Worm (Caenorhabditis elegans): Measurements from ENCODE around the gene Y66D12A.21.

Gene Y66D12A.21

DNA sequence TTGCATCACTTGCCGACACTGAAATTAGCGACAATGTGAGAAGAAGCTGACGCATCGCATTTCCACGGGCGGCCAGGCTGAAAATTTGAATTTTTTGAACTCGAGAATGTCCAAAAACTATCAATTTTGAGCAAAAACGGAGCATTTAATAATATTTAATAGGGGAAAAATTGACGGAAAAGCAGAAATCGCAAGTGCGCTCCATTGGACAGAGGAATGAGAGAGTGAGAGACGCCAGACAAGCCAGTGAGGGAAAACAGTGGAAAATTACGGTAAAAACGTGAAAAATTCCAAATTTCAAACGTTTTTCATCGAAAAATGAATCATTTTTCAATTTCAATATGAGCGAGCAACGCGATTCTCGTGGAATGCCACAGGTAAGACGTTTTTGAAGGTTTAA is at the start of gene Y66D12A.21, which contains the start of gene spe-6:
Gene Y66D12A.21, minus strand, starts transcription at position 90 of the 400 bp plus-strand sequence.
Gene spe-6, plus strand, starts transcription at position 276 of the 400 bp plus-strand sequence.
- TF ChIP-seq W03F9.2 (tag; optimal IDR thresholded peaks at IDR 0.05) (no peak), dao-5 (tag; optimal IDR thresholded peaks at IDR 0.05) (no peak)

DNA sequence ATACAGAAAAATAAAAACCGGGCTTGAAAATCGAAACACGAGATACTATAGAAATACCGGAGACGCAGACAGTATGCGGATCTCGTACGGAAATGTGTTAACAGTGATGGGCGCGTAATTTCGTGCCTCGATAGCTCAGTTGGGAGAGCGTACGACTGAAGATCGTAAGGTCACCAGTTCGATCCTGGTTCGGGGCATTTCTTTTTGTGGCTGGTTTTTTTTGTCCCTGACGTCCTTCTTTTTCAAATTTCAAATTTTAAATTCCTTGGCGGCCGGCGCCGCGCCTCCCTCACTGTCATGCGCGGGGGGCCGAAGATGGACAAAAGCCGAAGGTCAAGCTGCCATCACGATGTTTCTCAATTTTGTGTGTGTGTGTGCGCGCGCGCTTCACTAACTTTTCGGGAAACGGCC is 49.6 kb upstream of the Y66D12A.21 start:
- no peak for TF ChIP-seq him-1 (tag; optimal IDR thresholded peaks at IDR 0.05)
- no peak for TF ChIP-seq dao-5 (tag; optimal IDR thresholded peaks at IDR 0.05)
- no peak for TF ChIP-seq W03F9.2 (tag; optimal IDR thresholded peaks at IDR 0.05)

DNA sequence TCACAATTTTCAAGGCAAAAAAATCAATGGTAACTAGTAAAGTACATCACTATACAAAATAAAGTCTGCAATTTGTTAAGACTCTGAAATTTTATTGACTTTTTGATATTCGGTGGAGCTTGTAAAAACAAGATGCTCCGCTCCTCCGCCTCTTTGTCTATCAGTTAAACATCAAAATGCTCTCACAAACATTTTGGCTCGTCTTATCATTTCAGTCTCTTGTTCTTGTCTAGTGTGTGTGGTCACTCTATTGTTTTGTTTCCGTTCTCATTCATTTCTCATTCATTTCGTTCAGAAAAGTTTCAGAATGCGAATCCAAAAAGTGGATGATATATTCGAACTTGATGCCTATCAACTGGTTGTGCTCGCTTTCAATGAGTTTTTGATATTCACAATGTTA is 43.0 kb upstream of the Y66D12A.21 start, which contains the start of gene Y66D12A.13:
Gene Y66D12A.13, plus strand, starts transcription at position 301 of the 400 bp plus-strand sequence.
- no peak for TF ChIP-seq W03F9.2 (tag; optimal IDR thresholded peaks at IDR 0.05)
- no peak for TF ChIP-seq dao-5 (tag; optimal IDR thresholded peaks at IDR 0.05)
- TF ChIP-seq him-1 (tag; optimal IDR thresholded peaks at IDR 0.05): no peak

DNA sequence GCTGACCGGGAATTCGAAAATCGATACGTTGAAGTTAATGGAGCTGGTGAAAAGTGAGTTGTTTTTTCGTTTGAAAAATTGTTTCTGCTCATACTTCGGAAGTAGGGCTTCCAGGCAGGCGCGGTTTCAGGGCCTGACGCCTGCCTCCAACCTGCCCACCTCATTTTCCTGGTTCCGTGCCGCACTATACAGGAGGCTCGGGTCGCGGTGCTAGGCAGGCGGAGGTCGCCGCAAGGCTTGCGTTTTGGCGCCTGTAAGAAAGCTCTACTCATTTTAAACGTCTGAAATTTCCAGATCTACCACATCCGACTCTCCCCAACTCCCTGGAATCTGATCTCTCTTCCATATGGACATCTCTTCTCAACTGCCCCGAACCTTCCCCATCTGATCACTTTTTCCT is 39.8 kb upstream of the Y66D12A.21 start:
- TF ChIP-seq W03F9.2 (tag; optimal IDR thresholded peaks at IDR 0.05): no peak
- no peak for TF ChIP-seq dao-5 (tag; optimal IDR thresholded peaks at IDR 0.05)
- TF ChIP-seq him-1 (tag; optimal IDR thresholded peaks at IDR 0.05): no peak

DNA sequence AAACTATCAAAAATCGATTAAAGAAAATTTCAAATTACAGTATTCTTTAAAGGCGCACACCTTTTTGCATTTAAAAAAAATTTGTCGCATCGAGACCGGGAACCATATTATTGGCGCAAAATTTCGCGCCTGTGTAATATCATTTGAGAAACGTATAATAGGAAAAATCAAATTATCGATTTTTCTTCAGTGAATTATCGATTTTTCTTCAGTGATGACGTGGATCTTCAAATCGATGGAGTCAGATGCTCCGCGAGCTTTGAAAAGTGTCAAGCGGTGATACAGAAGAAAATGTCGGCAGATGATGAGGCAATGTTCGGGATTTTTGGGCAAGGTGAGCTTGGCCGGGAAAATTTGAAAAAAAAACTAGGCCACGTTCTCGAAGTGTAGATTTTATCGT is 30.4 kb upstream of the Y66D12A.21 start:
- TF ChIP-seq dao-5 (tag; optimal IDR thresholded peaks at IDR 0.05) (no peak), W03F9.2 (tag; optimal IDR thresholded peaks at IDR 0.05) (no peak), him-1 (tag; optimal IDR thresholded peaks at IDR 0.05) (no peak)

DNA sequence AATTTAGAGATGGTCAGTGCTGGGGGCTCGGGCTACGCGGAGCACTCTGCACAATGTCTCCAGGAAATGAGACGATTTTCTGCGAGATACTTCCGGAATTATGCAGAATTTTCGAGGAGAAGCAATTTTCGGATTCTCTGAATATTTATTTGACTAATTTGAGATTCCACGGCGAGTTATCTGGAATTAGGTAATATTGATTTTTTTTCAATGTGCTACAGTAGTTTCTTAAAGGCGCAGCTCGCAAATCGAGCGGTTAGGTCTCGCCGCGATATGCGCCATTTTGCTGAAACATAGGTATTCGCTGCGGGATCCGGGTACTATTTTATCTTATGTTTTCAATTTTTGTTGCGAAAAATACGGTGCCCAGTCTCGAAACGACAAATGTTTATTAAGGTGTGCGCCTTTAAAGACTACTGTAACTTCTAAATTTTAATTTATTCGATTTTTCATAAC is 29.6 kb upstream of the Y66D12A.21 start, which contains the start of gene nrps-1:
Gene nrps-1, plus strand, starts transcription at position 51 of the 456 bp plus-strand sequence.
- TF ChIP-seq him-1 (tag; optimal IDR thresholded peaks at IDR 0.05) (no peak), W03F9.2 (tag; optimal IDR thresholded peaks at IDR 0.05) (no peak), dao-5 (tag; optimal IDR thresholded peaks at IDR 0.05) (no peak)

DNA sequence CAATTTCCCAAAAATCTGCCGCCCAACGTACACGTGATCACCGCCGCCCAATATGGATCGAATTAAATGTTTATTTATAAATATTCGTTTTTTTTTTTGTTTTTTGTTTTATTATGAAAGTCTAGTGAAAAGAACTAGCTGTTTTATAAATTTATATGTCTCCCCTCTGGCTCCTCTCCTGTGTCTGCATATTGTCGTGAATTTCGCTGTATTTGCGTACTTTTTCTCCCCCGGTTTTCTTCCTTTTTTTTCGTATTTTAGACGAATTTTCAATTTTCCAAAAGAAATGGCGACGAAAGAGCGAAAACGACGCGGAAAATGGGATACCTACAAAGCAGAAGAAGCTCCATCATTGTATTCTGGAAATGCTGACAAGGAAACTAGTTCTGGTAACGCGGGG is 21.3 kb upstream of the Y66D12A.21 start, which contains the start of gene xpb-1:
Gene xpb-1, plus strand, starts transcription at position 262 of the 400 bp plus-strand sequence.
- TF ChIP-seq dao-5 (tag; optimal IDR thresholded peaks at IDR 0.05) (no peak), W03F9.2 (tag; optimal IDR thresholded peaks at IDR 0.05) (peak; percentile 3)

DNA sequence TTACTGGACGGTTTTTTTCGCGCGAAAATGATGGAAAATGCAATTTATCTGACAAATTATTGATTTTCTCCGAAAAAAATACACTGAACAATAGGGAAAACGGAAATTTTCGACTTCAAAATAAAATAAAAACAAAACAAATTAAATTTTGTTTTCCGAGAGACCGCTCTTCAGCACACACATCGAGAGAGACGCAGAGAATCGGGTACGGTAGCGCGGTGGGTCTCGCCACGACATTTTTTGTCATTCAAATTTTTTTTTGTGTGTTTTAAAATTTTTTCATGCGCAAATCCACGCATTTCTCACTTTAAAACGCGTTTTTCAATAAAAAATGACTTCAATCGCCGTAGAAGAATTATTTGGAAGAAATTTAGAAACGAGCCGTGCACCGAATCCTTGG is 19.0 kb upstream of the Y66D12A.21 start:
- no peak for TF ChIP-seq him-1 (tag; optimal IDR thresholded peaks at IDR 0.05)
- TF ChIP-seq W03F9.2 (tag; optimal IDR thresholded peaks at IDR 0.05): peak; percentile 58

DNA sequence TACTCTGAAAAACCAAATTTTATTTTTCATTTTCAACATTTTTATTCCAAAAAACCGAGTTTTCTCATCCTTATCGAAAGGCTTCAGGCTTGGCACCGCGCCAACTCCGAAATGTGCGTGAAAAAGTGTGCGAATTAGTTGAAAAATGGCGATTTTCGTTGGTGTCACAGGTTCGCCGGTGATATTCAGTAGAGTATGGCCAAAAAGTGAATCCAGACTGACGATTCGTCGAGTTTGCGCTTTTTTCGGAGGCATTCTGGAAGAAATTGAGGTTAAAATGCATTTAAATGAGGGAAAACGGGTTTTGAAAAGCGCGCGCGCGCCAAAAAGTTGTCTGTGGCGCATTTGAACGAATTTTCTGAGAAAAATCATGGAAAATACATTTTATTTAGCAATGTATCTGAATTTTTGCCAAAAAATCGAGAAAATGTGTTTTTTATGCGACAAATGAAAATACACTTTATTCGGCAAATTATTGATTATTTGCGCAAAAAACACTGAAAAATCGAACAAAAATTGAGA is 18.5 kb upstream of the Y66D12A.21 start, which contains the start of the genes Y66D12A.16 and such-1:
Gene Y66D12A.16, plus strand, starts transcription at position 51 of the 522 bp plus-strand sequence.
Gene such-1, minus strand, starts transcription at position 256 of the 522 bp plus-strand sequence.
- TF ChIP-seq W03F9.2 (tag; optimal IDR thresholded peaks at IDR 0.05) (no peak), dao-5 (tag; optimal IDR thresholded peaks at IDR 0.05) (no peak), him-1 (tag; optimal IDR thresholded peaks at IDR 0.05) (no peak)

DNA sequence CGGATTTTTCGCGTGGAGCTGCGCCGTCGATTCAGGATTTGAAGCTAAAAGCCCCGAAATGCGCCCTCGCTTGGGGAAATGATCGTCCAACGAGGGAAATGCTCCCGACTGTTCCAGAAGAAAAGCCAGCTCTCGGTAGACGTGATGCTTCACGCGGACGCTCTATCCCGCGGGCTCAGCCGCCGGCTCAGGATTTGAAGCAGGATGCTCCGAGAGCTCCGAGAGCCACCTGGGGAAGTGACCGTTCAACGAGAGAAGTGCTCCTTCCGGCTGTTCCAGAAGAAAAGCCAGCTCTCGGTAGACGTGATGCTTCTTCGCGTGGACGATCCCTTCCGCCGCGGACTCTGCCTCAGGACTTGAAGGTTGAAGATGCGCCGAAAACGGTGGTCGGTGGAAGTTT is 5.7 kb upstream of the Y66D12A.21 start:
- TF ChIP-seq dao-5 (tag; optimal IDR thresholded peaks at IDR 0.05) (no peak), him-1 (tag; optimal IDR thresholded peaks at IDR 0.05) (no peak), W03F9.2 (tag; optimal IDR thresholded peaks at IDR 0.05) (no peak)

DNA sequence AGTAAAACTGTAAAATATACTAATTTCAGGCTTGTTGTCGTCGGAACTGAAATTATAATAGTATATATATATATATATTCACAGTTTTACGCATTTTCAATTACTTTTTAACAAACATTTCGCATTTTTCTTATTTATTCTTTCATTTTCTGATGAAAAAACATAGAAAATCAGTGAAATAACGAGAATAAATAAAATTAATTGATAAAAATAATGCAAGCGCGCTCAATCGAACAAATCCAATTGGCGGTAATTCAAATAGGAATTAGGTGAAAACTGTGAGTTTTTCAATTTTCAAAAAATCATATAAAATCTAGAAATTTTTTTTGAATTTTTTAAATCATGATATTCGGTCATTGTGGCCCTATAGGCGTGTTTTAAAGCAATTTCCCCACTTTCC is 5.0 kb upstream of the Y66D12A.21 start:
- TF ChIP-seq W03F9.2 (tag; optimal IDR thresholded peaks at IDR 0.05) (no peak), him-1 (tag; optimal IDR thresholded peaks at IDR 0.05) (no peak), dao-5 (tag; optimal IDR thresholded peaks at IDR 0.05) (no peak)

DNA sequence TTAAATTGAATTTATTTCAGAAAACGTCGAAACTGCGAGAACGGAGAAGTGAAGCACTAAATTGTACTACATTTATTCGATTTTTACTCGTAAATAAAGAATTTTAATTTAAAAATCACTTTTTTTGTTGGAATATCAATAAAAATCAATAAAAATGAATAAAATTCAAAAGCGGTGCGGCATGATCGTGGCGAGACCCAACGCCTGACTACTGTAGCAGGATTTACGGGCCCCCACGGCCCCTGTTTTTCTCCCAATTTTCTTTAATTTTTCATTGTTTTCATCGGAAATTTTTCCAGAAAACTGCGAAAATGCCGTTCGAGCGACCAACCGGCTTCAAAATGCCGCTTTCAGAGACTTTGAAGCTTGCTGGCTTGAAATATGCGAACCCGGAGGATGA is 3.7 kb upstream of the Y66D12A.21 start, which contains the start of gene Y66D12A.19:
Gene Y66D12A.19, plus strand, starts transcription at position 266 of the 400 bp plus-strand sequence.
- no peak for TF ChIP-seq dao-5 (tag; optimal IDR thresholded peaks at IDR 0.05)
- no peak for TF ChIP-seq W03F9.2 (tag; optimal IDR thresholded peaks at IDR 0.05)
- no peak for TF ChIP-seq him-1 (tag; optimal IDR thresholded peaks at IDR 0.05)

DNA sequence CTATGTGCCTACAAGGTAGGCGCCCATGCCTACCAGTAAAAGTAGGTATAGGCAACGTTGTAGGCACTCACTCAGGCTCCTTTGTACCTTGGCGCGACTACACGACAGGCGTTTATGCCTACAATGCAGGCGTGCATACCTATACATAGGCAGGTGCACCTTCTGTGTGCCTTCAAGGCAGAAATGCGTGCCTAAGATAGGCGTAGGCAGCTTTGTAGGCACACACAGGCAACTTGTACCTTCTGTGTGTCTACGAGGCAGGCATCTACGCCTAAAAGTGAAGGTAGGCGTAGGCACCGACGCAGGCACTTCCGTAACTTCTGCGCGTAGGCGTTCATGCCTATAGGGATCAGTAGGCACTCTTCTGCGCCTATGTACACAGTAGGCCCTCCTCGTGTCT is 519 bp upstream of the Y66D12A.21 start:
- no peak for TF ChIP-seq dao-5 (tag; optimal IDR thresholded peaks at IDR 0.05)

DNA sequence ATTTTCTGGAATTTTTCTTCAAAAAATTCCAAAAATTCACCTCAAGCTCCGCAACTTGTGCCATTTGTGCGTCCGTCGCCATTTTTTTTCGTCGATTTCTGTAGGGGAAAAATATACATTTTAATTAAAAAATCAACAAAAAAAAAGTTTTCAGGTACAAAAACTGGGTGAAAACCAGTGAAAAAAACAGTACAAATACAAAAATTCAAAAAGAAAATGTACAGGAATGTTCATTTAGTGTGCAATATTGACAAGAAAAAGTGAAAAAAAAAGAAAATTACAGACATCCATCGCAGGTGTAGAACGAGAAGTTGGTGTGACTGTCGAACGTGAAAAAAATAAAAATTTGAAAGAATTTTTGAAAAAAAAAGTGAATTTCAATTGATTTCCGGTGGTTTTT is 2.3 kb downstream of the Y66D12A.21 start, which contains the start of gene tin-10:
Gene tin-10, minus strand, starts transcription at position 101 of the 400 bp plus-strand sequence.
- TF ChIP-seq W03F9.2 (tag; optimal IDR thresholded peaks at IDR 0.05): no peak
- TF ChIP-seq him-1 (tag; optimal IDR thresholded peaks at IDR 0.05): no peak
- no peak for TF ChIP-seq dao-5 (tag; optimal IDR thresholded peaks at IDR 0.05)

DNA sequence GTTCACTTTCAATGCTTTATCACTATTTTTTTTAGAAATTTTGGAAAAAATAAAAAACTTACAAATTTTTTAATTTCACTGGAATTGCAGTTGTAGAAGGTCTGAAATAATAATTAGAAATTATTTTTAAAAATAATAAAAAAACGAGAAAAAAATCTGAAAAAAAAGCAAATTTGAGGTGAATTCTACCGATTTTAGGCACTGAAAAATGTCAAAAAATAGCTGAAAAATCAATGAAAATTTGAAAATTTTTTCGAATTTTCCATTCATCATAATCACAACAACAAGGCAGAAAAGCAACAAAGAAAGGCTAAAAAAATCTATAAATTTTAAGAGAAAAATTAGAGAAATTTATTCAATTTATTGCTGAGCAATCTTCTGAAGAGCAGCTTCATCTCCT is 4.5 kb downstream of the Y66D12A.21 start, which contains the start of gene nars-2:
Gene nars-2, minus strand, starts transcription at position 101 of the 400 bp plus-strand sequence.
- TF ChIP-seq him-1 (tag; optimal IDR thresholded peaks at IDR 0.05): no peak

Measured in whole organism, L4/young adult.